Worm (Caenorhabditis elegans): ENCODE results near the gene H43I07.1.

The H43I07.1 gene

DNA sequence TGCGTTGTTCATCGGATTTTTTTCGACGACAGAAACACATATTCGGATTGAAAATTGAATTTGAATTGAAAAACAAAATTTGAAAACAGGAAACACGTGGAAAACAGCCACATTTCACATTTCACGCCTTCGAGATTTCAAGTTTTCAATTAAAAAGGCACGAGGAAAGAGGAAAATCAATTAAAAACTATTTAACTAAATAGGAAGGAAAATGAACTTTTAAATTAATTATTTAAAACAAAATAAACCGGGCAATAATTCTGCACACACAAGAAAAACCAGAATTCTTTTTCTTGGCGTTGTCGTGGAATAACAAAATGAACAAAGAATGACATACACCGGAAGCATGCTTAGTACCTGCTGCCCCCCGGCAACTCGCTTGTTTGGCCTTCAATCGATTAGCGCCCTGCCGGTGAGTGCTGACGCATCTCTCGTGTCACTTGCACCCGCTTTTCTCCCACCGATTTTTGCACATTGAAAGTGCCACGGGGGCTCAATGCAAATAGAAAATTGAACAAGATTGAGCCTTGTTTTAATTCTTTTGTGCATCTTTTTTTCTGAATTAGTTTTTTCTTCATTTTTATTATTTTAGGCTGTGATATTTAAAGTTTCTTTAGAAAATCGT is 9.8 kb upstream of the H43I07.1 start, which contains the start of gene Y45G5AM.9 (continued):
- TF ChIP-seq T26A8.4 (GFP tag; IDR thresholded peaks at IDR 0.05) (peak; percentile 49; the same call in 1 of the 2 replicates), spr-3 (GFP tag; optimal IDR thresholded peaks at IDR 0.05) (no peak), nhr-28 (tag; optimal IDR thresholded peaks at IDR 0.05) (peak; percentile 55), F49E8.2 (tag; optimal IDR thresholded peaks at IDR 0.05; ENCODE audit: borderline replicate concordance) (no peak), fos-1 (tag; optimal IDR thresholded peaks at IDR 0.05) (no peak), nhr-77 (tag; optimal IDR thresholded peaks at IDR 0.05) (peak; percentile 52), madf-5 (GFP tag; IDR thresholded peaks at IDR 0.05) (no peak), unc-62 (GFP tag; optimal IDR thresholded peaks at IDR 0.05 in 1 of 2) (peak in 1 of 2 experiments; percentile 99), unc-62 (tag; optimal IDR thresholded peaks at IDR 0.05) (no peak), lin-15B (tag; optimal IDR thresholded peaks at IDR 0.05) (no peak), tag-97 (GFP tag; IDR thresholded peaks at IDR 0.05) (no peak), ceh-44 (GFP tag; IDR thresholded peaks at IDR 0.05) (no peak), Y105C5A.15 (GFP tag; IDR thresholded peaks at IDR 0.05) (no peak), snpc-4 (tag; optimal IDR thresholded peaks at IDR 0.05) (no peak), dve-1 (tag; optimal IDR thresholded peaks at IDR 0.05; ENCODE audit: insufficient read depth) (peak; percentile 82), php-3 (GFP tag; IDR thresholded peaks at IDR 0.05) (0 out of 2 replicates have a peak, but pooled peaks have one; percentile 30), Y5F2A.4 (GFP tag; optimal IDR thresholded peaks at IDR 0.05) (no peak), nhr-25 (tag; optimal IDR thresholded peaks at IDR 0.05; ENCODE audit: borderline replicate concordance, insufficient read depth) (no peak), Y48G9A.11 (GFP tag; IDR thresholded peaks at IDR 0.05) (no peak), dmd-8 (GFP tag; IDR thresholded peaks at IDR 0.05) (no peak), hlh-30 (tag; optimal IDR thresholded peaks at IDR 0.05; ENCODE audit: insufficient read depth) (peak; percentile 74), mxl-2 (GFP tag; conservative IDR thresholded peaks at IDR 0.05) (no peak), ceh-62 (tag; optimal IDR thresholded peaks at IDR 0.05) (no peak), nhr-76 (tag; optimal IDR thresholded peaks at IDR 0.05) (no peak), D1046.2 (GFP tag; IDR thresholded peaks at IDR 0.05) (0 out of 2 replicates have a peak, but pooled peaks have one; percentile 30), F37D6.2 (tag; optimal IDR thresholded peaks at IDR 0.05) (peak; percentile 64), ZK546.5 (tag; optimal IDR thresholded peaks at IDR 0.05) (no peak), sdz-12 (GFP tag; optimal IDR thresholded peaks at IDR 0.05) (no peak)

DNA sequence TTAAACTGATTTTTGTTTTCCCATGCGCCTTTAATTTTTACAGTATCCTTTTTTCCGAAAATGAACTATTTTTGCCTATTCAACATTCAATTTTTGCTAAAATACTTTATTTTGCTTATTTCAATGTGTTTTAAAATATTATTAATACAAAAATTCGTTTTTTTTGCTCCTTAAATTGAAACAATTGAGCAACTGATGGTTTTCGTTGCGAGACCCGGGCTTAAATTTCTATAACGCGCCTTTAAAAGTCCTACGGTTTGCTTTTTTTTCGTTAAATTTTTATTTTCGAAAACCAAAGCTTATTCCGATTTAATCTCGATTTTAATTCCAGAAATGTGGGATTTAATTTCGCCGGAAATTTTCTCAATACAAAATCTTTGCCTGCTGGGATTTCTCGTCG is 9.2 kb upstream of the H43I07.1 start, which contains the start of gene algn-5:
Gene algn-5 (plus strand): TSS at position 295 of the 400 bp plus-strand sequence.
- no peak for TF ChIP-seq spr-1 (tag; optimal IDR thresholded peaks at IDR 0.05)
- no peak for TF ChIP-seq skn-1 (tag; optimal IDR thresholded peaks at IDR 0.05)
- no peak for TF ChIP-seq snpc-1.2 (GFP tag; IDR thresholded peaks at IDR 0.05)
- no peak for TF ChIP-seq ceh-20 (GFP tag; IDR thresholded peaks at IDR 0.05)
- TF ChIP-seq madf-9 (GFP tag; conservative IDR thresholded peaks at IDR 0.05) = no peak
- TF ChIP-seq dmd-8 (GFP tag; IDR thresholded peaks at IDR 0.05) = no peak
- TF ChIP-seq nhr-102 (tag; optimal IDR thresholded peaks at IDR 0.05) = no peak
- no peak for TF ChIP-seq F37D6.2 (tag; optimal IDR thresholded peaks at IDR 0.05)
- no peak for TF ChIP-seq ceh-62 (tag; optimal IDR thresholded peaks at IDR 0.05)
- TF ChIP-seq sdz-12 (GFP tag; optimal IDR thresholded peaks at IDR 0.05) = no peak
- no peak for TF ChIP-seq arid-1 (GFP tag; conservative IDR thresholded peaks at IDR 0.05)
- TF ChIP-seq daf-19 (GFP tag; conservative IDR thresholded peaks at IDR 0.05) = no peak

DNA sequence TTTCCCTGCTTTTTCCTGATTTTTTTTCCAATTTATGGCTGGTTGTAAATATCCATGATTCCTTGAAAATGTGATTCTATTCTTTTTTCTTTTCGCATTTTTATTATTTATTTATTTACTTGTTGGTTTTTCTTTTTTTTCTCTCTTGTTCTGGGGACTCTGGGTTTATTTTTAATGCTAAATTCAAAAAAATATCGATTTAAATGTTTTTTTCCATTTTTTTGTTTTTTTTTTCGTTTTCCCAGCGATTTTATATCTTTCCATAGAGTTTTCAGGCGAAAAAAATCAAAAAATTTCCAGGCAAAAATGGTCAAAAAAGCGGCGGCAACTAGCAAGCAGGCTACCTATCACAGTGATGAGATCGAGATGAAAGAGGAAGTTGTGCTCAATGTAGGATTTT is 5.3 kb upstream of the H43I07.1 start, which contains the start of gene rpac-40:
Gene rpac-40 (plus strand): TSS at position 301 of the 400 bp plus-strand sequence.
- TF ChIP-seq nhr-6 (tag; optimal IDR thresholded peaks at IDR 0.05) (no peak), F44E2.7 (GFP tag; IDR thresholded peaks at IDR 0.05) (no peak)
